Worm (Caenorhabditis elegans) whole organism, L4 larva: Measurements from ENCODE around the gene F57G12.1.

ENCODE experiments used
- F49E8.2 ChIP-seq: sonication (generic microtip); optimal IDR thresholded peaks from 2 replicates; lab custom pipeline; 2016; ENCODE audit warnings: missing compliant biosample characterization, mild to moderate bottlenecking, missing genetic modification characterization, borderline replicate concordance
- aha-1 ChIP-seq: fragments of 150-350 bp; peaks from one replicate; lab custom pipeline; 2014; ENCODE audit warnings: missing biosample characterization, missing genetic modification characterization
- ceh-20 ChIP-seq: fragments of 200-800 bp; sonication (Bioruptor generic); IDR thresholded peaks from 2 replicates; pipeline ENCODE4 v1.3.6; 2022; ENCODE audit warnings: missing genetic modification reagents, missing genetic modification characterization, missing compliant biosample characterization
- ceh-62 ChIP-seq: sonication (generic microtip); optimal IDR thresholded peaks from 2 replicates; lab custom pipeline; 2017; ENCODE audit warnings: missing biosample characterization, missing genetic modification characterization
- ces-1 ChIP-seq: fragments of 150-350 bp; sonication (generic microtip); optimal IDR thresholded peaks from 4 replicates; lab custom pipeline; 2014; ENCODE audit warnings: missing biosample characterization, missing genetic modification reagents, missing genetic modification characterization
- ctbp-1 ChIP-seq: fragments of 200-800 bp; sonication (Bioruptor generic); IDR thresholded peaks from 2 replicates; pipeline ENCODE4 v1.3.6; 2022; ENCODE audit warnings: missing genetic modification reagents, missing genetic modification characterization, missing compliant biosample characterization
- daf-19 ChIP-seq: fragments of 200-800 bp; sonication (Bioruptor generic); conservative IDR thresholded peaks from 2 replicates; pipeline ENCODE4 v1.3.6; 2022; ENCODE audit warnings: missing genetic modification characterization, missing compliant biosample characterization
- dmd-6 ChIP-seq: fragments of 200-800 bp; sonication (Bioruptor generic); IDR thresholded peaks from 2 replicates; pipeline ENCODE4 v1.3.6; 2022; ENCODE audit warnings: missing genetic modification reagents, missing genetic modification characterization, missing compliant biosample characterization
- duxl-1 ChIP-seq: sonication (generic microtip); optimal IDR thresholded peaks from 2 replicates; lab custom pipeline; 2016; ENCODE audit warnings: mild to moderate bottlenecking, missing genetic modification characterization, moderate library complexity, missing compliant biosample characterization; ENCODE audit not compliant: poor library complexity
- dve-1 ChIP-seq: sonication (generic microtip); optimal IDR thresholded peaks from 2 replicates; lab custom pipeline; 2017; ENCODE audit warnings: antibody characterized with exemption, mild to moderate bottlenecking, missing genetic modification characterization, missing compliant biosample characterization; ENCODE audit not compliant: insufficient read depth
- egl-43 ChIP-seq: fragments of 200-800 bp; sonication (Bioruptor generic); IDR thresholded peaks from 2 replicates; pipeline ENCODE4 v1.3.6; 2022; ENCODE audit warnings: missing genetic modification reagents, missing genetic modification characterization, missing compliant biosample characterization
- hif-1 ChIP-seq, 2 experiments: sonication (generic microtip); optimal IDR thresholded peaks; 2 replicates each; lab custom pipeline; 2016 to 2017; ENCODE audit warnings: missing compliant biosample characterization in 2 of 2, missing genetic modification characterization in 2 of 2, missing genetic modification reagents in 2 of 2, missing genotype in 2 of 2, mild to moderate bottlenecking in 1 of 2
- hlh-11 ChIP-seq: fragments of 200-800 bp; sonication (Bioruptor generic); optimal IDR thresholded peaks from 2 replicates; lab custom pipeline; 2018; ENCODE audit warnings: mild to moderate bottlenecking, missing genetic modification characterization, missing compliant biosample characterization
- hmg-1.1 ChIP-seq: fragments of 200-800 bp; sonication (Bioruptor generic); IDR thresholded peaks from 2 replicates; pipeline ENCODE4 v1.3.6; 2022; ENCODE audit warnings: missing genetic modification reagents, missing genetic modification characterization, missing compliant biosample characterization
- jun-1 ChIP-seq: fragments of 150-350 bp; optimal IDR thresholded peaks from 2 replicates; lab custom pipeline; 2014; ENCODE audit warnings: missing biosample characterization, missing genetic modification reagents, missing genetic modification characterization
- lin-29 ChIP-seq: fragments of 200-800 bp; sonication (Bioruptor generic); IDR thresholded peaks from 2 replicates; pipeline ENCODE4 v1.3.6; 2022; ENCODE audit warnings: missing genetic modification reagents, missing genetic modification characterization, missing compliant biosample characterization
- lsy-2 ChIP-seq, 2 experiments: fragments of 150-350 bp in 1 of 2; sonication (generic microtip) in 1 of 2; optimal IDR thresholded peaks; 2 replicates each; lab custom pipeline; 2014 to 2017; ENCODE audit warnings: missing biosample characterization in 2 of 2, missing genetic modification characterization in 2 of 2
- mdl-1 ChIP-seq, 2 experiments: fragments of 150-350 bp in 1 of 2; sonication (generic microtip) in 1 of 2; optimal IDR thresholded peaks; 2 replicates each; lab custom pipeline; 2014 to 2017; ENCODE audit warnings: missing biosample characterization in 2 of 2, missing genetic modification characterization in 2 of 2
- mep-1 ChIP-seq: fragments of 150-350 bp; sonication (generic microtip); optimal IDR thresholded peaks from 3 replicates; lab custom pipeline; 2014; ENCODE audit warnings: missing biosample characterization, missing genetic modification characterization
- nhr-10 ChIP-seq: fragments of 150-350 bp; optimal IDR thresholded peaks from 2 replicates; lab custom pipeline; 2014; ENCODE audit warnings: missing biosample characterization, missing genetic modification characterization
- nhr-102 ChIP-seq: sonication (generic microtip); optimal IDR thresholded peaks from 2 replicates; lab custom pipeline; 2016; ENCODE audit warnings: mild to moderate bottlenecking, missing genetic modification characterization, moderate library complexity, missing compliant biosample characterization
- nhr-25 ChIP-seq: sonication (generic microtip); optimal IDR thresholded peaks from 2 replicates; lab custom pipeline; 2017; ENCODE audit warnings: missing genetic modification characterization, mild to moderate bottlenecking, missing compliant biosample characterization, antibody characterized with exemption, moderate library complexity, borderline replicate concordance; ENCODE audit not compliant: insufficient read depth
- nhr-28 ChIP-seq: fragments of 150-350 bp; optimal IDR thresholded peaks from 2 replicates; lab custom pipeline; 2014; ENCODE audit warnings: missing biosample characterization, missing genetic modification characterization
- nhr-41 ChIP-seq: fragments of 200-800 bp; sonication (Bioruptor generic); IDR thresholded peaks from 2 replicates; pipeline ENCODE4 v1.3.6; 2022; ENCODE audit warnings: missing genetic modification reagents, missing genetic modification characterization, missing compliant biosample characterization
- nhr-48 ChIP-seq: sonication (generic microtip); optimal IDR thresholded peaks from 2 replicates; lab custom pipeline; 2016; ENCODE audit warnings: mild to moderate bottlenecking, missing genetic modification characterization, missing compliant biosample characterization
- nhr-77 ChIP-seq: fragments of 150-350 bp; optimal IDR thresholded peaks from 2 replicates; lab custom pipeline; 2014; ENCODE audit warnings: missing biosample characterization, missing genetic modification characterization
- php-3 ChIP-seq: fragments of 200-800 bp; sonication (Bioruptor generic); IDR thresholded peaks from 2 replicates; pipeline ENCODE4 v1.3.6; 2022; ENCODE audit warnings: missing genetic modification reagents, missing genetic modification characterization, missing compliant biosample characterization
- saeg-2 ChIP-seq: fragments of 200-800 bp; sonication (Bioruptor generic); IDR thresholded peaks from 2 replicates; pipeline ENCODE4 v1.3.6; 2022; ENCODE audit warnings: missing genetic modification reagents, missing genetic modification characterization, missing compliant biosample characterization
- sdz-12 ChIP-seq: fragments of 200-800 bp; sonication (Bioruptor generic); optimal IDR thresholded peaks from 2 replicates; lab custom pipeline; 2018; ENCODE audit warnings: mild to moderate bottlenecking, missing genetic modification characterization, missing compliant biosample characterization
- snpc-1.2 ChIP-seq: fragments of 200-800 bp; sonication (Bioruptor generic); IDR thresholded peaks from 2 replicates; pipeline ENCODE4 v1.3.6; 2022; ENCODE audit warnings: missing genetic modification reagents, missing genetic modification characterization, missing compliant biosample characterization
- snpc-4 ChIP-seq: fragments of 150-350 bp; optimal IDR thresholded peaks from 2 replicates; lab custom pipeline; 2014; ENCODE audit warnings: missing biosample characterization, missing genetic modification characterization
- spr-3 ChIP-seq: fragments of 200-800 bp; sonication (Bioruptor generic); optimal IDR thresholded peaks from 2 replicates; lab custom pipeline; 2018; ENCODE audit warnings: mild to moderate bottlenecking, missing genetic modification characterization, missing compliant biosample characterization
- unc-62 ChIP-seq, 3 experiments: fragments of 150-350 bp in 1 of 3; sonication (generic microtip); optimal IDR thresholded peaks in 2 of 3; peaks in 1 of 3; 1 replicate in 1 of 3; 2 replicates in 2 of 3; lab custom pipeline; 2014 to 2017; ENCODE audit warnings: missing biosample characterization in 3 of 3, missing genetic modification characterization in 3 of 3, missing genetic modification reagents in 3 of 3, missing genotype in 1 of 3
- zag-1 ChIP-seq: fragments of 150-350 bp; optimal IDR thresholded peaks from 2 replicates; lab custom pipeline; 2014; ENCODE audit warnings: missing biosample characterization, missing genetic modification characterization
- zip-11 ChIP-seq: fragments of 200-800 bp; sonication (Bioruptor generic); IDR thresholded peaks from 2 replicates; pipeline ENCODE4 v1.3.6; 2022; ENCODE audit warnings: missing genetic modification characterization, missing compliant biosample characterization
- ztf-7 ChIP-seq: fragments of 150-350 bp; optimal IDR thresholded peaks from 2 replicates; lab custom pipeline; 2014; ENCODE audit warnings: missing biosample characterization, missing genetic modification characterization

The F57G12.1 gene

ce11 chrX:12181606-12182005, 10.1 kb upstream of the F57G12.1 start (continued):
- TF ChIP-seq nhr-102 (tag; lab: Kevin White, UChicago) = no peak
- TF ChIP-seq ztf-7 = no peak

ce11 chrX:12180681-12181080, 9.2 kb upstream of the F57G12.1 start:
- TF ChIP-seq nhr-10 (tag; lab: Kevin White, UChicago) = no peak
- TF ChIP-seq jun-1 (tag; lab: Kevin White, UChicago) = no peak
- TF ChIP-seq sdz-12 (GFP tag; lab: Kevin White, UChicago) = no peak
- peak; percentile 22 for TF ChIP-seq nhr-48 (tag; lab: Kevin White, UChicago)
- peak in 1 of 2 experiments; percentile 99 for TF ChIP-seq unc-62 (GFP tag; optimal IDR thresholded peaks at IDR 0.05 in 1 of 2; lab: Kevin White, UChicago)
- no peak for TF ChIP-seq unc-62 (tag; optimal IDR thresholded peaks at IDR 0.05; lab: Kevin White, UChicago)
- no peak for TF ChIP-seq ces-1 (GFP tag; lab: Kevin White, UChicago)
- peak in 1 of 2 experiments; percentile 38 for TF ChIP-seq mdl-1 (tag; optimal IDR thresholded peaks at IDR 0.05; lab: Kevin White, UChicago)
- peak; percentile 34 for TF ChIP-seq nhr-28 (tag; lab: Kevin White, UChicago)
- TF ChIP-seq mep-1 (tag; lab: Kevin White, UChicago) = peak; percentile 42
- no peak for TF ChIP-seq snpc-4 (tag; lab: Kevin White, UChicago)
- TF ChIP-seq nhr-25 (tag; lab: Kevin White, UChicago) = peak; percentile 57
- no peak for TF ChIP-seq nhr-41 (GFP tag; lab: Robert Waterston, UW)
- TF ChIP-seq hif-1 (tag; optimal IDR thresholded peaks at IDR 0.05; lab: Kevin White, UChicago) = peak in 1 of 2 experiments; percentile 1
- TF ChIP-seq aha-1 (tag; lab: Kevin White, UChicago) = peak; percentile 74
- TF ChIP-seq dve-1 = peak; percentile 35
- TF ChIP-seq lsy-2 (tag; optimal IDR thresholded peaks at IDR 0.05; lab: Kevin White, UChicago) = peak in 1 of 2 experiments; percentile 28
- no peak for TF ChIP-seq zag-1 (tag; lab: Kevin White, UChicago)
- no peak for TF ChIP-seq daf-19 (GFP tag; lab: Robert Waterston, UW)
- no peak for TF ChIP-seq ceh-62 (tag; lab: Kevin White, UChicago)
- TF ChIP-seq zip-11 (GFP tag; lab: Robert Waterston, UW) = no peak
- no peak for TF ChIP-seq snpc-1.2 (GFP tag; lab: Robert Waterston, UW)
- TF ChIP-seq ceh-20 (GFP tag; lab: Robert Waterston, UW) = 0 out of 2 replicates have a peak, but pooled peaks have one; percentile 64
- 0 out of 2 replicates have a peak, but pooled peaks have one; percentile 16 for TF ChIP-seq ctbp-1 (GFP tag; lab: Robert Waterston, UW)
- TF ChIP-seq saeg-2 (GFP tag; lab: Robert Waterston, UW) = no peak
- TF ChIP-seq php-3 = no peak
- peak; percentile 27 for TF ChIP-seq dmd-6 (GFP tag; lab: Robert Waterston, UW)
- TF ChIP-seq hlh-11 = peak; percentile 45

ce11 chrX:12179817-12180384, 8.4 kb upstream of the F57G12.1 start:
- TF ChIP-seq dve-1 = no peak
- TF ChIP-seq daf-19 (GFP tag; lab: Robert Waterston, UW) = 0 out of 2 replicates have a peak, but pooled peaks have one; percentile 11
- TF ChIP-seq egl-43 (GFP tag; lab: Robert Waterston, UW) = peak; percentile 35; the same call in 1 of the 2 replicates
- no peak for TF ChIP-seq nhr-77 (tag; lab: Kevin White, UChicago)
- TF ChIP-seq duxl-1 (tag; lab: Kevin White, UChicago) = no peak
- no peak for TF ChIP-seq ctbp-1 (GFP tag; lab: Robert Waterston, UW)
- TF ChIP-seq hmg-1.1 (GFP tag; lab: Robert Waterston, UW) = no peak
- TF ChIP-seq lin-29 (GFP tag; lab: Robert Waterston, UW) = no peak
- no peak for TF ChIP-seq F49E8.2 (tag; lab: Kevin White, UChicago)
- no peak for TF ChIP-seq dmd-6 (GFP tag; lab: Robert Waterston, UW)
- no peak for TF ChIP-seq spr-3 (GFP tag; lab: Kevin White, UChicago)
